Fruit fly (Drosophila melanogaster): ENCODE data around the gene Nrx-1.

- TF ChIP-seq pan (optimal IDR thresholded peaks at IDR 0.05): no peak
- no peak for TF ChIP-seq usp (GFP tag; optimal IDR thresholded peaks at IDR 0.05)
These were observed 23.0 kb downstream of the Nrx-1 start, which contains the start of the genes CCT1 and tHMG1 for dm6 chr3R:22491088-22491879.

All from whole organism.